Fruit fly (Drosophila melanogaster): ENCODE data around the gene CG12766.

Gene CG12766

DNA sequence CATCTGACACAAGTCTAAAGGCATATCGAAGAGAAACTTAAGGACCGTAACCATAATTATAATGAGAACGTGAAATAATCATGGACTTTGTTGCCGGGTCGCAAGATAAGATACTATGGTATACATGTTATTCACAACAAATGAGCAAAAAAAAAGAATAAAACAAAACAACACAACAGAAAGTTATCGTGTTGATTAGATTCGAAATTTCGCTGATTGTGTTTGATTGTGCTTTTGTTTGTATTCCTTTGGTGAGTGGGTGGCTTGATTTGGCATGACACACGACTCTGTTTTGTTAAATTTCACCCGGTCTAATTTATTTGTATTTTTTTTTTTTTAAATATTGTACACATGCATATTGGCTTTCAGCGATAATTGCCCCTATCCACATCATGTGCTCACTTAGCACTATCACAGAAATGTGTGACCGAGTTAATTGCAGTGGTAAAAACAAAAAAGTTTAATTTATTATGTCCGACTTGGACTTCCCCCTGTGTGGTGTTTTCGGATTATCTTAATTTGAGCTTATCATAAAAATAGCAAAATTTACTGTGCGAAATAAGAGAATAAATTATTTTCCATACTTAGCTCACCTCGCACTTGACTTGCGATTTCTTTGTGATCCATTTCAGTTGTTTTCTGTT, 16.2 kb downstream of the CG12766 start:
- TF ChIP-seq CG1620 (GFP tag; optimal IDR thresholded peaks at IDR 0.05), result no peak
- no peak for TF ChIP-seq CG7101 (tag; optimal IDR thresholded peaks at IDR 0.05)
- TF ChIP-seq cic (GFP tag; optimal IDR thresholded peaks at IDR 0.05), result peak; percentile 59
- no peak for TF ChIP-seq Hr96 (GFP tag; optimal IDR thresholded peaks at IDR 0.05)
- TF ChIP-seq CG7045 (GFP tag; optimal IDR thresholded peaks at IDR 0.05), result no peak
- no peak for TF ChIP-seq CG14711 (tag; optimal IDR thresholded peaks at IDR 0.05)
- no peak for TF ChIP-seq bab1 (GFP tag; optimal IDR thresholded peaks at IDR 0.05)
- no peak for TF ChIP-seq CG11617 (GFP tag; optimal IDR thresholded peaks at IDR 0.05)
- no peak for TF ChIP-seq toe (GFP tag; optimal IDR thresholded peaks at IDR 0.05)
- TF ChIP-seq Crg-1 (GFP tag; optimal IDR thresholded peaks at IDR 0.05), result no peak
- TF ChIP-seq CG33017 (tag; optimal IDR thresholded peaks at IDR 0.05), result no peak
- no peak for TF ChIP-seq Mnt (GFP tag; optimal IDR thresholded peaks at IDR 0.05)
- TF ChIP-seq tj (GFP tag; optimal IDR thresholded peaks at IDR 0.05), result peak; percentile 3
- TF ChIP-seq ovo (GFP tag; optimal IDR thresholded peaks at IDR 0.05), result no peak
- no peak for TF ChIP-seq CG5204 (GFP tag; optimal IDR thresholded peaks at IDR 0.05)
- TF ChIP-seq kay (GFP tag; ENCODE audit: borderline replicate concordance), result peak; percentile 34
- TF ChIP-seq Clk (GFP tag; optimal IDR thresholded peaks at IDR 0.05), result no peak
- TF ChIP-seq cnc (optimal IDR thresholded peaks at IDR 0.05), result no peak
- no peak for TF ChIP-seq pad (GFP tag; optimal IDR thresholded peaks at IDR 0.05)
- TF ChIP-seq CG12768 (GFP tag; optimal IDR thresholded peaks at IDR 0.05), result peak; percentile 46

DNA sequence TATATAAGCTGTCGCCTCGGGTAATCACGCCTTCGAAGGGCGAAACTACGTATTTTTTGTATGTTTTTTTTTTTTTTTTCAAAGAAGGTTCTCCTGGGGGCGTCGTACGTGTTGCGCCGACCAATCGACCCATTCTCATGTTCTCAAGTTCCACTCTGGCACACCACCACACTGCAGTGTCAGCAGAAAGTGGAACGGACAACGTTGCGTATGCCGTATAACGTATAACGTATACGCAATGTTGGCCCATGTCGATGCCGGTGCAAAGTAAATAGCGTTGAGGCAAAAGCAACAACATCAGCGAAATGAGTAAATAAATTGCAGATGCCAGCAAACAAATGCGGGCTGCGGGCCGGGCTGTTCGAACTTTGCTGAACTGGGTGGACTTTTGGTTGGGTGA, 27.8 kb downstream of the CG12766 start:
- no peak for TF ChIP-seq Clk (GFP tag; optimal IDR thresholded peaks at IDR 0.05)
- TF ChIP-seq CG7101 (tag; optimal IDR thresholded peaks at IDR 0.05), result no peak
- TF ChIP-seq pad (GFP tag; optimal IDR thresholded peaks at IDR 0.05), result no peak
- TF ChIP-seq tj (GFP tag; optimal IDR thresholded peaks at IDR 0.05), result peak; percentile 48

DNA sequence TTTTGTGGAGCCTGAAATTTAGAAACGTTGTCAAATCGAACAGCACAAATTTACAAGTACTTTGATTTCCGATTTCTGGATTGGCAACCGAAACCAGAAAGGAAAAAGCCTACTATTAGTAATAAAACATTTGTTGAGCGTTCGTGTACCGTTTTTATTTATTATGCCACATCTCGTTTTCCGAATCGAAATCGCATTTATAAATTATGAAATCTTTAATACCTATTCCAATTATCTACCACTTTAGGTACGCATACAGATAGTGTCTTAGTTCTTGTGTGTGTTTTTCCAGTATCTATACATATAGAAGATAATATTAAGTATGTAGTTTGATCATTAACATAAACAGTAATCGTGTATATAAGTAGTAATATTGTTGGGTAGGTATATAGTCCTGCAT, 30.1 kb downstream of the CG12766 start, which contains the start of gene mge:
Gene mge (minus strand): TSS at position 101 of the 400 bp plus-strand sequence.
- TF ChIP-seq Clk (GFP tag; optimal IDR thresholded peaks at IDR 0.05) (no peak), pad (GFP tag; optimal IDR thresholded peaks at IDR 0.05) (no peak), CG12768 (GFP tag; optimal IDR thresholded peaks at IDR 0.05) (no peak), CG33017 (tag; optimal IDR thresholded peaks at IDR 0.05) (no peak)

DNA sequence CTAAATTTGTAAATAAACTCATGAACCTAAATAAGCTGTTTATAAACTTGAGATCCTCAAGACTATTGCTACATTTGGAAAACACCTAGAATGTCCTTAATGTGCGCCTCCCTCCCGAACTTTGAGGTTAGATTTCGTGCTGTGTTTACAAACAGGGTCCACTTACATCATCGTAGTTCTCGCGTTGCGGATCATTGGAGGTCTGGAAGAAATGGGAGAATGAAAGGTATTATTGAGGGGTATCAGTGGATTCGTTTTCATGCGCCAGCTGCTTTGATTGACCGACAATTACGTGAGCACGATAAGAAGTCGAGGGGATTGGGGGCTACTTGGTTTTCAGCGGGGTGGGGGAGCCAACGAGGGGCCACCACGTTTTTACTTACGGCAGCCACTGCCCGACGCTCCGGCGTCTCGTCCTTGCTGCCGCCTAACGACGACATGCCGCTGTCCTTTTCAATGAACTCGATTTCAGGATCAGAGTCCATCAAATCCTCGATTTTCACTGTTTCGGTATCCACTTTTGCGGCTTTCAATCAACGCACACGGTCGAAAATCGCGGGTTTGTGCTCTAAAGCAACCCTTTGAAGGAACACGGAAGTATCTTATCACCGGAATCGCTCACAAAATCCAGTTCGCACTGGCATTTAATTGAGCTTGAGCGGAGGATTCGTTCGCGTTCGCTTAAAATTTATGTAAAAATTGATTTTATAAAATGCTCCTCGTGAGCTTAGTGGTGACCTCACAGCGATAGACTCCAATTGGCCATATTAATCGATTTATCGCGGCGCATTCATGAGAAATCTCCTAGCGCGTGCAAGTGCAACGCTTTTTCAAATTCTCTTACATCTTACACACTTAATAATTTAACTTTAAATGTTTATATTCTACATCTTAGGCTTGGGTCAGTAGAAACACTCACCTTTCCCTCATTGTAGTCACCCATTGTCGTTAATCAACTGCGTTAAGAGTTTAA, 30.8 kb downstream of the CG12766 start:
- TF ChIP-seq tj (GFP tag; optimal IDR thresholded peaks at IDR 0.05) (peak; percentile 1), cnc (optimal IDR thresholded peaks at IDR 0.05) (no peak), CG12768 (GFP tag; optimal IDR thresholded peaks at IDR 0.05) (peak; percentile 1), bab1 (GFP tag; optimal IDR thresholded peaks at IDR 0.05) (peak; percentile 16), CG33017 (tag; optimal IDR thresholded peaks at IDR 0.05) (no peak), CG14711 (tag; optimal IDR thresholded peaks at IDR 0.05) (no peak), Mnt (GFP tag; optimal IDR thresholded peaks at IDR 0.05) (peak; percentile 62)

DNA sequence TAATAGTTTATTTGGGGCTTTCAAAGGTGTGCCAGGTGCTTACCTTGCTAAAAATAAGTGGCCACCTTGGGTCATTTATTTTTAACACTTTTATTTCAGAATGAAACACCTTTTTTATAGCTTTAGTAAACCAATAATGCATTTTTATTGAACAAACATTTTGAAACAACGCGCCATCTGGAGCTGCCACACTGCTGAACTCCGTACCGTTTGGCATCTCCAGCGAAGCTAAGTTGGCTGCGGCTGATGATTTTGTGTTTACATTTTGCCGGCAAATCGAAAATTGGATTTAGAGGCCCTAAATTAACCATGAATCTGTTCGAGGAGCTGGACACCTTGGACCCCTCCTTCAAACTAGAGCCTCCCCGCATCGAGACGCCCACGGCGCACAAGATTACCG, 34.8 kb downstream of the CG12766 start, which contains the start of gene ida:
Gene ida (plus strand): TSS at position 234 of the 400 bp plus-strand sequence.
- TF ChIP-seq cnc (optimal IDR thresholded peaks at IDR 0.05) (no peak), CG12768 (GFP tag; optimal IDR thresholded peaks at IDR 0.05) (peak; percentile 29), Hr96 (GFP tag; optimal IDR thresholded peaks at IDR 0.05) (no peak), Mnt (GFP tag; optimal IDR thresholded peaks at IDR 0.05) (peak; percentile 41), CG5204 (GFP tag; optimal IDR thresholded peaks at IDR 0.05) (no peak), bab1 (GFP tag; optimal IDR thresholded peaks at IDR 0.05) (peak; percentile 23), kay (GFP tag; ENCODE audit: borderline replicate concordance) (no peak), CG7101 (tag; optimal IDR thresholded peaks at IDR 0.05) (no peak), ovo (GFP tag; optimal IDR thresholded peaks at IDR 0.05) (no peak), tj (GFP tag; optimal IDR thresholded peaks at IDR 0.05) (peak; percentile 14), cic (GFP tag; optimal IDR thresholded peaks at IDR 0.05) (peak; percentile 27)

DNA sequence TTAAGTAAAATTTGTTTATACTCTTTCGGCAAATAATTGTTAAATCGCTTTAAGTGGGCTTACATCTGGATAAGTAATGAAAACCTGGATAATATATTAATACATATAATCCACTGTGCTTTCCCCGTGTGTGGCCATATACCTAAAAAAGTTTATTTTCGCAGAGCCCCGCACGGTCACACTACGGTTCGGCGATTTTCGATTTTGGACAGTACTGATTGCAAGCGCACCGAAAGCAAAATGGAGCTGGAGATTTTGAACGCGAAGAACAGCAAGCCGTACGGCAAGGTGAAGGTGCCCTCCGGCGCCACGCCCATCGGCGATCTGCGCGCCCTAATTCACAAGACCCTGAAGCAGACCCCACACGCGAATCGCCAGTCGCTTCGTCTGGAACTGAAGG, 36.6 kb downstream of the CG12766 start, which contains the start of gene Sc2:
Gene Sc2 (plus strand): TSS at position 192 of the 400 bp plus-strand sequence.
- TF ChIP-seq toe (GFP tag; optimal IDR thresholded peaks at IDR 0.05) (no peak), Crg-1 (GFP tag; optimal IDR thresholded peaks at IDR 0.05) (no peak), Clk (GFP tag; optimal IDR thresholded peaks at IDR 0.05) (no peak), cic (GFP tag; optimal IDR thresholded peaks at IDR 0.05) (peak; percentile 12), CG1620 (GFP tag; optimal IDR thresholded peaks at IDR 0.05) (no peak), pad (GFP tag; optimal IDR thresholded peaks at IDR 0.05) (no peak), cnc (optimal IDR thresholded peaks at IDR 0.05) (no peak), CG12768 (GFP tag; optimal IDR thresholded peaks at IDR 0.05) (no peak), CG5204 (GFP tag; optimal IDR thresholded peaks at IDR 0.05) (no peak), Hr96 (GFP tag; optimal IDR thresholded peaks at IDR 0.05) (no peak), ovo (GFP tag; optimal IDR thresholded peaks at IDR 0.05) (no peak), CG33017 (tag; optimal IDR thresholded peaks at IDR 0.05) (no peak), CG7045 (GFP tag; optimal IDR thresholded peaks at IDR 0.05) (no peak), bab1 (GFP tag; optimal IDR thresholded peaks at IDR 0.05) (peak; percentile 8)
